Fruit fly (Drosophila melanogaster): ENCODE measurements around the gene CG5162.

The CG5162 gene

dm6 chrX:17218232-17218951, 3.3 kb downstream of the CG5162 start, which contains the start of gene CG12998:
CG12998 (plus strand) TSS chrX:17218667.
- peak; percentile 34; the same call in 1 of the 2 replicates for TF ChIP-seq Drgx (GFP tag; IDR thresholded peaks at IDR 0.05)
- no peak for TF ChIP-seq hth (optimal IDR thresholded peaks at IDR 0.05)
- TF ChIP-seq Nf-YB (GFP tag; optimal IDR thresholded peaks at IDR 0.05), result no peak
- no peak for TF ChIP-seq eyg (GFP tag; optimal IDR thresholded peaks at IDR 0.05)
- TF ChIP-seq phol (tag; optimal IDR thresholded peaks at IDR 0.05), result no peak
- TF ChIP-seq unpg (GFP tag; optimal IDR thresholded peaks at IDR 0.05), result no peak
- no peak for TF ChIP-seq CG10979 (tag; optimal IDR thresholded peaks at IDR 0.05)
- no peak for TF ChIP-seq ken (GFP tag; IDR thresholded peaks at IDR 0.05)

- TF ChIP-seq knrl (GFP tag; IDR thresholded peaks at IDR 0.05; ENCODE audit: partially characterized antibody) (no peak), Nf-YB (GFP tag; optimal IDR thresholded peaks at IDR 0.05) (no peak), hb (GFP tag; IDR thresholded peaks at IDR 0.05; ENCODE audit: partially characterized antibody) (no peak), esg (GFP tag; conservative IDR thresholded peaks at IDR 0.05) (no peak), CG7372 (GFP tag; IDR thresholded peaks at IDR 0.05) (peak; percentile 73), Ptx1 (GFP tag; IDR thresholded peaks at IDR 0.05) (no peak)
Measured at dm6 chrX:17221142-17221541, 6.0 kb downstream of the CG5162 start, which contains the start of gene CG5172. CG5172 (plus strand) TSS chrX:17221442.

dm6 chrX:17223715-17224114, 8.6 kb downstream of the CG5162 start, which contains the start of gene CG34327:
CG34327 (minus strand) TSS chrX:17223815.
- TF ChIP-seq Antp (GFP tag; optimal IDR thresholded peaks at IDR 0.05), result no peak
- TF ChIP-seq CG10267 (tag; optimal IDR thresholded peaks at IDR 0.05), result no peak
- no peak for TF ChIP-seq CG18599 (GFP tag; optimal IDR thresholded peaks at IDR 0.05)
- no peak for TF ChIP-seq CTCF (GFP tag; optimal IDR thresholded peaks at IDR 0.05)
- no peak for TF ChIP-seq ci (GFP tag; IDR thresholded peaks at IDR 0.05)
- TF ChIP-seq CG8388 (GFP tag; optimal IDR thresholded peaks at IDR 0.05), result no peak
- no peak for TF ChIP-seq sens (GFP tag)
- TF ChIP-seq klu (GFP tag; IDR thresholded peaks at IDR 0.05), result no peak
- TF ChIP-seq B-H1 (GFP tag; IDR thresholded peaks at IDR 0.05), result no peak
- TF ChIP-seq CG10565 (GFP tag; optimal IDR thresholded peaks at IDR 0.05), result no peak
- no peak for TF ChIP-seq CG1233 (GFP tag; optimal IDR thresholded peaks at IDR 0.05)

DNA sequence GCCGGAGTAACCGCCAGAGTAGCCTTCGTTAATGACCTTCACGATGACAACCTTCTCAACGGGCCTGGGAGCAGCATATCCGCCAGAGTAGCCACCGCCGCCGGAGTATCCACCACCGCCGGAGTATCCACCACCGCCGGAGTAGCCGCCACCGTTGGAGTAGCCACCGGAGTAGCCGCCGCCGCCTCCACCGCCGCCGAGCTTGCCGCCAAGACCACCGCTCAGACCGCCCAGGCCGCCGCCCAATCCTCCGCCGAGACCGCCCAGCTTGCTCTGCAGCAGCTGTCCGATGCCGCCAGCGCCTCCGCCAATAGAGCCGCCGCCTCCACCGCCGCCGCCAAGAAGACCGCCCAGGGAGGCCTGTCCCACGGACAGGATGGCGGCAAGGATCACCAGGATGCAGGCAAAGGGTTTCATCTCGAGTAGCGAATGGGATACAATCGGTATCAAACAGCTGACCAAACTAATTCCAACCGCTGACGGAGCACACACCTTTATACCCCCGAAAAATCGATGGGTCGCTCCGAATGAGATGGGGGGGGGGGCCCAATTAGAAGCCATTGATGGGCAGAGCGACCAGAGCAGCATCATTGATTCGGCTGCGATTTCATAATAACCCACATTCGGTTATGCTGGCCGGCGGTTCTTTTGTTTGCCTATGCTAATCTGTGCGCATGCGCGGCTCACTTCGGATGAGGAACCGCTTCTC, 11.0 kb downstream of the CG5162 start:
- TF ChIP-seq CG13894 (tag; optimal IDR thresholded peaks at IDR 0.05) (peak; percentile 29), Hr39 (optimal IDR thresholded peaks at IDR 0.05) (no peak), CG4707 (GFP tag; optimal IDR thresholded peaks at IDR 0.05) (no peak), chinmo (GFP tag; IDR thresholded peaks at IDR 0.05; ENCODE audit: partially characterized antibody) (peak; percentile 54; the same call in 1 of the 4 replicates), onecut (GFP tag; IDR thresholded peaks at IDR 0.05) (peak; percentile 34; the same call in 1 of the 2 replicates), CG1602 (GFP tag; optimal IDR thresholded peaks at IDR 0.05) (no peak), Med (GFP tag) (peak; percentile 56), CG6175 (GFP tag; IDR thresholded peaks at IDR 0.05) (peak; percentile 26; the same call in 1 of the 3 replicates), Ets65A (GFP tag) (peak; percentile 72), Awh (GFP tag; IDR thresholded peaks at IDR 0.05) (peak; percentile 75; the same call in 1 of the 2 replicates)
